Fruit fly (Drosophila melanogaster) whole organism, embryonic: ENCODE results near the gene CG42263.

ENCODE experiments used
- Ada2b ChIP-seq: fragments of 200-800 bp; sonication (Bioruptor generic); IDR thresholded peaks from 2 replicates; pipeline ENCODE4 v1.3.6; 2022; ENCODE audit warnings: missing biosample characterization, missing genetic modification characterization
- Adf1 ChIP-seq: fragments of 200-800 bp; sonication (Bioruptor generic); IDR thresholded peaks from 2 replicates; pipeline ENCODE4 v1.3.6; 2022; ENCODE audit warnings: missing biosample characterization, missing genetic modification characterization
- B-H2 ChIP-seq: fragments of 200-800 bp; sonication (Bioruptor generic); optimal IDR thresholded peaks from 2 replicates; lab custom pipeline; 2018; ENCODE audit warnings: missing biosample characterization, mild to moderate bottlenecking, missing genetic modification characterization
- BEAF-32 ChIP-seq: fragments of 200-800 bp; sonication (Bioruptor generic); optimal IDR thresholded peaks from 3 replicates; lab custom pipeline; 2017; ENCODE audit warnings: missing biosample characterization, missing genetic modification characterization, mild to moderate bottlenecking, moderate library complexity, missing genetic modification reagents
- Bdp1 ChIP-seq: fragments of 200-800 bp; sonication (Bioruptor generic); optimal IDR thresholded peaks from 3 replicates; lab custom pipeline; 2016; ENCODE audit warnings: missing biosample characterization, missing genetic modification characterization
- Blimp-1 ChIP-seq: fragments of 200-800 bp; sonication (Bioruptor generic); optimal IDR thresholded peaks from 3 replicates; lab custom pipeline; 2018; ENCODE audit warnings: missing biosample characterization, missing genetic modification characterization, mild to moderate bottlenecking, moderate library complexity, missing genetic modification reagents
- CG10565 ChIP-seq: fragments of 200-800 bp; sonication (Bioruptor generic); optimal IDR thresholded peaks from 3 replicates; lab custom pipeline; 2016; ENCODE audit warnings: missing biosample characterization, mild to moderate bottlenecking, missing genetic modification characterization
- CG11504 ChIP-seq: fragments of 200-800 bp; sonication (Bioruptor generic); optimal IDR thresholded peaks from 3 replicates; lab custom pipeline; 2019; ENCODE audit warnings: missing biosample characterization, mild to moderate bottlenecking, missing genetic modification characterization, moderate library complexity
- CG11695 ChIP-seq: fragments of 200-800 bp; sonication (Bioruptor generic); IDR thresholded peaks from 3 replicates; pipeline ENCODE4 v1.3.6; 2022; ENCODE audit warnings: missing biosample characterization, missing genetic modification characterization
- CG14667 ChIP-seq: fragments of 200-800 bp; sonication (Bioruptor generic); IDR thresholded peaks from 2 replicates; pipeline ENCODE4 v1.3.6; 2022; ENCODE audit warnings: missing biosample characterization, missing genetic modification characterization
- CG17361 ChIP-seq: fragments of 200-800 bp; sonication (Bioruptor generic); IDR thresholded peaks from 3 replicates; pipeline ENCODE4 v1.3.6; 2022; ENCODE audit warnings: missing biosample characterization, missing genetic modification characterization
- CG3838 ChIP-seq: fragments of 200-800 bp; sonication (Bioruptor generic); optimal IDR thresholded peaks from 3 replicates; lab custom pipeline; 2016; ENCODE audit warnings: missing biosample characterization, missing genetic modification characterization
- CG42726 ChIP-seq: fragments of 200-800 bp; sonication (Bioruptor generic); IDR thresholded peaks from 2 replicates; pipeline ENCODE4 v1.3.6; 2022; ENCODE audit warnings: missing biosample characterization, missing genetic modification characterization; ENCODE audit not compliant: partially characterized antibody
- CG7928 ChIP-seq: fragments of 200-800 bp; sonication (Bioruptor generic); optimal IDR thresholded peaks from 2 replicates; lab custom pipeline; 2017; ENCODE audit warnings: missing biosample characterization, mild to moderate bottlenecking, missing genetic modification characterization
- CHES-1-like ChIP-seq: fragments of 200-800 bp; sonication (Bioruptor generic); optimal IDR thresholded peaks from 2 replicates; lab custom pipeline; 2016; ENCODE audit warnings: missing biosample characterization, missing genetic modification characterization
- Dll ChIP-seq: fragments of 200-800 bp; sonication (Bioruptor generic); IDR thresholded peaks from 4 replicates; pipeline ENCODE4 v1.3.6; 2022; ENCODE audit warnings: missing biosample characterization, missing genetic modification characterization; ENCODE audit not compliant: partially characterized antibody
- Eip74EF ChIP-seq, 2 experiments: fragments of 200-800 bp in 1 of 2; fragments of >200 bp in 1 of 2; sonication (Bioruptor generic) in 1 of 2; optimal IDR thresholded peaks; 2 replicates each; lab custom pipeline; 2017 to 2019; ENCODE audit warnings: missing biosample characterization in 2 of 2, missing genetic modification characterization in 2 of 2, mild to moderate bottlenecking in 1 of 2, moderate library complexity in 1 of 2
- Fer2 ChIP-seq: fragments of 200-800 bp; sonication (Bioruptor generic); optimal IDR thresholded peaks from 2 replicates; lab custom pipeline; 2018; ENCODE audit warnings: missing biosample characterization, mild to moderate bottlenecking, missing genetic modification characterization, moderate library complexity
- Hr78 ChIP-seq, 2 experiments: fragments of 200-800 bp in 1 of 2; fragments of >200 bp in 1 of 2; sonication (Bioruptor generic) in 1 of 2; optimal IDR thresholded peaks; 2 replicates each; lab custom pipeline; 2017 to 2019; ENCODE audit warnings: missing biosample characterization in 2 of 2, missing genetic modification characterization in 2 of 2, mild to moderate bottlenecking in 1 of 2, moderate library complexity in 1 of 2
- Jarid2 ChIP-seq: fragments of 200-800 bp; sonication (Bioruptor generic); optimal IDR thresholded peaks from 3 replicates; lab custom pipeline; 2017; ENCODE audit warnings: mild to moderate bottlenecking, missing biosample characterization, missing genetic modification reagents, missing genetic modification characterization
- Lim3 ChIP-seq: fragments of 200-800 bp; sonication (Bioruptor generic); IDR thresholded peaks from 2 replicates; pipeline ENCODE4 v1.3.6; 2022; ENCODE audit warnings: missing biosample characterization, missing genetic modification characterization
- Mrtf ChIP-seq: fragments of 200-800 bp; sonication (Bioruptor generic); IDR thresholded peaks from 3 replicates; pipeline ENCODE4 v1.3.6; 2022; ENCODE audit warnings: missing biosample characterization, missing genetic modification characterization
- NC2β ChIP-seq: fragments of 200-800 bp; sonication (Bioruptor generic); optimal IDR thresholded peaks from 2 replicates; lab custom pipeline; 2016; ENCODE audit warnings: missing biosample characterization, missing genetic modification characterization
- Neu2 ChIP-seq: fragments of 200-800 bp; sonication (Bioruptor generic); optimal IDR thresholded peaks from 3 replicates; lab custom pipeline; 2016; ENCODE audit warnings: missing biosample characterization, missing genetic modification characterization, borderline replicate concordance
- PHDP ChIP-seq: fragments of 200-800 bp; sonication (Bioruptor generic); optimal IDR thresholded peaks from 3 replicates; lab custom pipeline; 2018; ENCODE audit warnings: missing biosample characterization, mild to moderate bottlenecking, missing genetic modification characterization, moderate library complexity
- bowl ChIP-seq: fragments of 200-800 bp; sonication (Bioruptor generic); IDR thresholded peaks from 2 replicates; pipeline ENCODE4 v1.3.6; 2022; ENCODE audit warnings: missing biosample characterization, missing genetic modification characterization
- btn ChIP-seq: fragments of 200-800 bp; sonication (Bioruptor generic); optimal IDR thresholded peaks from 2 replicates; lab custom pipeline; 2016; ENCODE audit warnings: missing biosample characterization, missing genetic modification characterization
- ci ChIP-seq: fragments of 200-800 bp; sonication (Bioruptor generic); IDR thresholded peaks from 3 replicates; pipeline ENCODE4 v1.3.6; 2022; ENCODE audit warnings: missing biosample characterization, missing genetic modification characterization
- corto ChIP-seq: fragments of 200-800 bp; sonication (Bioruptor generic); optimal IDR thresholded peaks from 2 replicates; lab custom pipeline; 2016; ENCODE audit warnings: missing biosample characterization, mild to moderate bottlenecking, missing genetic modification characterization, moderate library complexity
- kni ChIP-seq: fragments of 200-800 bp; sonication (Bioruptor generic); optimal IDR thresholded peaks from 3 replicates; lab custom pipeline; 2017; ENCODE audit warnings: mild to moderate bottlenecking, missing biosample characterization, missing genetic modification reagents, missing genetic modification characterization
- lov ChIP-seq, 2 experiments: fragments of 200-800 bp in 1 of 2; fragments of >200 bp in 1 of 2; sonication (Bioruptor generic) in 1 of 2; IDR thresholded peaks in 1 of 2; optimal IDR thresholded peaks in 1 of 2; 2 replicates in 1 of 2; 3 replicates in 1 of 2; pipeline versions ENCODE4 v1.3.6 to Lab custom; 2017 to 2022; ENCODE audit warnings: missing biosample characterization in 1 of 2, missing genetic modification characterization in 1 of 2
- luna ChIP-seq: fragments of 200-800 bp; sonication (Bioruptor generic); optimal IDR thresholded peaks from 2 replicates; lab custom pipeline; 2016; ENCODE audit warnings: missing biosample characterization, missing genetic modification characterization
- maf-S ChIP-seq: fragments of 200-800 bp; sonication (Bioruptor generic); optimal IDR thresholded peaks from 2 replicates; lab custom pipeline; 2016; ENCODE audit warnings: missing biosample characterization, missing genetic modification characterization
- nau ChIP-seq: fragments of 200-800 bp; sonication (Bioruptor generic); optimal IDR thresholded peaks from 3 replicates; lab custom pipeline; 2017; ENCODE audit warnings: missing biosample characterization, mild to moderate bottlenecking, missing genetic modification characterization, missing genetic modification reagents
- nerfin-2 ChIP-seq: fragments of 200-800 bp; sonication (Bioruptor generic); IDR thresholded peaks from 2 replicates; pipeline ENCODE4 v1.3.6; 2022; ENCODE audit warnings: missing biosample characterization, missing genetic modification characterization; ENCODE audit not compliant: partially characterized antibody
- otp ChIP-seq: fragments of 200-800 bp; sonication (Bioruptor generic); IDR thresholded peaks from 3 replicates; pipeline ENCODE4, ENCODE4 v1.3.6; 2022; ENCODE audit warnings: missing biosample characterization, missing genetic modification characterization
- pfk ChIP-seq: fragments of 200-800 bp; sonication (Bioruptor generic); optimal IDR thresholded peaks from 2 replicates; lab custom pipeline; 2018; ENCODE audit warnings: missing biosample characterization, mild to moderate bottlenecking, missing genetic modification characterization, moderate library complexity
- pho ChIP-seq: fragments of 200-800 bp; sonication (Bioruptor generic); optimal IDR thresholded peaks from 2 replicates; lab custom pipeline; 2016; ENCODE audit warnings: missing biosample characterization, missing genetic modification characterization
- pita ChIP-seq: fragments of 200-800 bp; sonication (Bioruptor generic); optimal IDR thresholded peaks from 2 replicates; lab custom pipeline; 2017; ENCODE audit warnings: missing biosample characterization, mild to moderate bottlenecking, missing genetic modification characterization
- pum ChIP-seq: fragments of 200-800 bp; sonication (Bioruptor generic); optimal IDR thresholded peaks from 2 replicates; lab custom pipeline; 2016; ENCODE audit warnings: missing biosample characterization, missing genetic modification characterization
- schlank ChIP-seq: fragments of 200-800 bp; sonication (Bioruptor generic); optimal IDR thresholded peaks from 2 replicates; lab custom pipeline; 2018; ENCODE audit warnings: missing biosample characterization, mild to moderate bottlenecking, missing genetic modification characterization
- sob ChIP-seq: fragments of 200-800 bp; sonication (Bioruptor generic); IDR thresholded peaks from 2 replicates; pipeline ENCODE4 v1.3.6; 2022; ENCODE audit warnings: missing biosample characterization, missing genetic modification characterization
- stc ChIP-seq: fragments of 200-800 bp; sonication (Bioruptor generic); IDR thresholded peaks from 2 replicates; pipeline ENCODE4 v1.3.6; 2022; ENCODE audit warnings: missing biosample characterization, missing genetic modification characterization
- stwl ChIP-seq: fragments of 200-800 bp; sonication (Bioruptor generic); optimal IDR thresholded peaks from 3 replicates; lab custom pipeline; 2018; ENCODE audit warnings: missing biosample characterization, mild to moderate bottlenecking, missing genetic modification characterization, moderate library complexity
- tll ChIP-seq, 2 experiments: fragments of 200-800 bp in 1 of 2; fragments of >200 bp in 1 of 2; sonication (Bioruptor generic) in 1 of 2; optimal IDR thresholded peaks; 2 replicates each; lab custom pipeline; 2017 to 2019; ENCODE audit warnings: missing biosample characterization in 2 of 2, missing genetic modification characterization in 2 of 2, mild to moderate bottlenecking in 1 of 2, moderate library complexity in 1 of 2
- vfl ChIP-seq: fragments of 200-800 bp; sonication (Bioruptor generic); optimal IDR thresholded peaks from 2 replicates; lab custom pipeline; 2016; ENCODE audit warnings: missing biosample characterization, missing genetic modification characterization
- z ChIP-seq: fragments of 200-800 bp; sonication (Bioruptor generic); IDR thresholded peaks from 3 replicates; pipeline ENCODE4 v1.3.6; 2022; ENCODE audit warnings: missing biosample characterization, missing genetic modification characterization

CG42263 gene

dm6 chr3L:20002482-20003234 lies 47.1 kb upstream of the CG42263 start, which contains the start of gene CG7668 (continued):
- TF ChIP-seq sob = peak; percentile 92; the same call in 1 of the 2 replicates
- TF ChIP-seq stc = peak; percentile 89
- TF ChIP-seq pho = peak; percentile 89
- TF ChIP-seq NC2β (GFP tag; lab: Kevin White, UChicago) = peak; percentile 88
- peak; percentile 75 for TF ChIP-seq Bdp1 (GFP tag; lab: Kevin White, UChicago)
- TF ChIP-seq Lim3 (GFP tag; lab: Robert Waterston, UW) = no peak; the same call in 1 of the 2 replicates
- TF ChIP-seq Neu2 (GFP tag; lab: Kevin White, UChicago) = peak; percentile 8
- TF ChIP-seq Eip74EF (GFP tag; optimal IDR thresholded peaks at IDR 0.05; lab: Kevin White, UChicago) = peak in 1 of 2 experiments; percentile 87
- TF ChIP-seq pum (GFP tag; lab: Kevin White, UChicago) = peak; percentile 87
- TF ChIP-seq BEAF-32 = peak; percentile 54
- peak; percentile 91 for TF ChIP-seq CG11504 (tag; lab: Kevin White, UChicago)
- TF ChIP-seq CG17361 = peak; percentile 90
- peak; percentile 93 for TF ChIP-seq Ada2b (GFP tag; lab: Robert Waterston, UW)
- peak; percentile 93 for TF ChIP-seq CG11695
- no peak for TF ChIP-seq Hr78 (GFP tag; optimal IDR thresholded peaks at IDR 0.05; lab: Kevin White, UChicago)
- TF ChIP-seq CG42726 (GFP tag; lab: Robert Waterston, UW) = no peak
- TF ChIP-seq maf-S (GFP tag; lab: Kevin White, UChicago) = peak; percentile 72
- peak; percentile 78 for TF ChIP-seq nau (GFP tag; lab: Kevin White, UChicago)
- TF ChIP-seq Jarid2 = peak; percentile 25
- peak; percentile 86 for TF ChIP-seq bowl (GFP tag; lab: Robert Waterston, UW)
- peak; percentile 84 for TF ChIP-seq CHES-1-like (GFP tag; lab: Kevin White, UChicago)
- TF ChIP-seq stwl (tag; lab: Kevin White, UChicago) = peak; percentile 78
- TF ChIP-seq vfl (GFP tag; lab: Kevin White, UChicago) = peak; percentile 73
- peak; percentile 53 for TF ChIP-seq CG10565
- peak; percentile 84 for TF ChIP-seq schlank (tag; lab: Kevin White, UChicago)
- TF ChIP-seq CG3838 (GFP tag; lab: Kevin White, UChicago) = peak; percentile 41
- no peak for TF ChIP-seq tll (GFP tag; optimal IDR thresholded peaks at IDR 0.05; lab: Kevin White, UChicago)
- TF ChIP-seq lov (optimal IDR thresholded peaks at IDR 0.05; lab: Kevin White, UChicago) = no peak
- TF ChIP-seq lov (GFP tag; IDR thresholded peaks at IDR 0.05; lab: Robert Waterston, UW) = peak; percentile 87
- TF ChIP-seq pfk (GFP tag; lab: Kevin White, UChicago) = peak; percentile 47
- TF ChIP-seq B-H2 (GFP tag; lab: Kevin White, UChicago) = peak; percentile 87
- peak; percentile 61 for TF ChIP-seq luna (GFP tag; lab: Kevin White, UChicago)
- peak; percentile 68 for TF ChIP-seq btn (GFP tag; lab: Kevin White, UChicago)
- peak; percentile 95 for TF ChIP-seq PHDP (tag; lab: Kevin White, UChicago)
- TF ChIP-seq Dll (GFP tag; lab: Robert Waterston, UW) = peak; percentile 33; the same call in 1 of the 4 replicates
- peak; percentile 82; the same call in 1 of the 3 replicates for TF ChIP-seq otp (GFP tag; lab: Robert Waterston, UW)
- TF ChIP-seq CG7928 = peak; percentile 50
- TF ChIP-seq nerfin-2 (GFP tag; lab: Robert Waterston, UW) = peak; percentile 44; the same call in 1 of the 2 replicates
- peak; percentile 61 for TF ChIP-seq Adf1 (GFP tag; lab: Robert Waterston, UW)
- TF ChIP-seq Mrtf = peak; percentile 83; the same call in 2 of the 3 replicates
- TF ChIP-seq CG14667 (GFP tag; lab: Robert Waterston, UW) = no peak
- TF ChIP-seq corto (GFP tag; lab: Kevin White, UChicago) = peak; percentile 52
- TF ChIP-seq ci (GFP tag; lab: Robert Waterston, UW) = peak; percentile 97; the same call in 2 of the 3 replicates
- peak; percentile 71 for TF ChIP-seq Fer2
- TF ChIP-seq kni (GFP tag; lab: Kevin White, UChicago) = peak; percentile 77
- TF ChIP-seq pita (GFP tag; lab: Kevin White, UChicago) = no peak
- peak; percentile 83 for TF ChIP-seq Blimp-1
- TF ChIP-seq z (GFP tag; lab: Robert Waterston, UW) = peak; percentile 55; the same call in 1 of the 3 replicates
